Fruit fly (Drosophila melanogaster) whole organism, larva: ENCODE measurements around the gene Snoo.

Experiments
- noc ChIP-seq: fragments of 200-800 bp; sonication (Bioruptor generic); optimal IDR thresholded peaks from 3 replicates; lab custom pipeline; 2019; ENCODE audit warnings: missing biosample characterization, mild to moderate bottlenecking, missing genetic modification characterization, moderate library complexity

Gene Snoo

DNA sequence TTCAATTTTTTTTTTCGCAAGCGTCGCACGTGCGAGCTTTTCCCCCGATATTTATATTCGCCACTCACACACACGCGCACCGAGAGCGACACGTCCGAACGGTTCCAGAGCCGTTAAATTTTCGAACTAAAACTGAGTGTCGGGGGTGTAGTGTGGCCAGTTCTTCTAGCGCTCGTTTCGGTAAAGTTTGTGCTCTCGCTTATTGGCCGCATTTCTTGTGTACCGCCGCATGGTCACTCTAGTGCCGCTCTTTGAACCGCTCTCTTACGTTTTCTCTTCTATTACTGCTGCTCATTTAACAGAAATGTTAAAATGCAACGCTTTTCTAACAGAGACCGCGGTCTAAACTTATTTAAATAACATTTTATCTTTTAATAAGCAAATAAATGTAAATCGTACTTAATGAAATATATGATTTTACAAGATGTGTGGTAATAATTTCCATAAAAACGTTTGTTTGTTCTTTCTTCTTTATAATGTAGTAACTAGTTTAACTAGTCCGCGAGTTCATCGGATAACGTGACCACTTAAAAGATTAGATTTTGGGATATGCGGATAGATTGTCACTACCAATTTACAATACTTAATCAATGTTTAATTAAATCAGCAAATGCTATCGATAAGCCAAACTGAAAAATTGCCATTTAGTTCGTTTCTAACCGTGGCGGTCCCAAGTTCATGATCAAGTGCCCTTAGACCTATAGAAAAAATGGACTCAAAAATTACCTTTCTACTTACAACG is at the start of gene Snoo:
TSS of gene Snoo (minus strand) at position 138 of the 742 bp plus-strand sequence.
- no peak for TF ChIP-seq noc (tag; lab: Kevin White, UChicago)

DNA sequence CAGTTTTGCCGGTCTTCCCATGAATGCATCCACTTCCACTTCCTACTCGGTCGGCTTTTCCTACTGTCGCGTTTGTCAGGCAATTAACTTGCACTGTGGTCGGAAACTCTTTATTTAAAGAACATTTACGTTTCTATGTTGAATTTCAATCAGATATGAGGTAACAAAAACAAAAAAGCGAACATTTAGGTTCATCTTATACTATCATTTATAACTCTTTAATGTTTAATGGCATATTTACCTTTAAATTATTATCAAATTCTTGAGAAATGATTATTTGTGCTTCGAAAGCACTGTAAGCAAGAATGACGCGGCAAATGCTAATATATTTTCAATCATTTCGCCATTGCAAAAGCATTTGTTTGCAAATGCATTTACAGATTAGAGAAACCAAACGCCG is 49.8 kb upstream of the Snoo start:
- no peak for TF ChIP-seq noc (tag; lab: Kevin White, UChicago)

DNA sequence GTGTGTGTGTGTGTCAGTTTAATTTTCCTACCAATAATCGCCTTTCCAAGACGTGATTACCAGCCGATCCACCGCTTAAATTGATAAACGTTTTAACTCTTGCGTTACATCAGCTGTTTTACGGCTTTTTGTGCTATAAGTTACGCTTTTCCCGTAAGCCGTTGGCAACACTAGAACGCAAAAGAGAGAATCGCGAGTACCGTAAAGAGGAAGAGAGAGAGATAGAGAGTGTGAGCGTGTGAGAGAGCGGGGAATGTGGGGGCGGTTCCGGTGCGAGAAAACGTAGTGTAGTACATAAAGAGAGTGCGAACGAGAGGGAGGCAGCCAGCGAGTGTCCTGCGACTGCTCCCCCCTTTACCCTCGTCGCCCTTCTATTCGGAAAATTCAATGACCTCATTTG is 47.6 kb upstream of the Snoo start:
- TF ChIP-seq noc (tag; lab: Kevin White, UChicago): no peak

DNA sequence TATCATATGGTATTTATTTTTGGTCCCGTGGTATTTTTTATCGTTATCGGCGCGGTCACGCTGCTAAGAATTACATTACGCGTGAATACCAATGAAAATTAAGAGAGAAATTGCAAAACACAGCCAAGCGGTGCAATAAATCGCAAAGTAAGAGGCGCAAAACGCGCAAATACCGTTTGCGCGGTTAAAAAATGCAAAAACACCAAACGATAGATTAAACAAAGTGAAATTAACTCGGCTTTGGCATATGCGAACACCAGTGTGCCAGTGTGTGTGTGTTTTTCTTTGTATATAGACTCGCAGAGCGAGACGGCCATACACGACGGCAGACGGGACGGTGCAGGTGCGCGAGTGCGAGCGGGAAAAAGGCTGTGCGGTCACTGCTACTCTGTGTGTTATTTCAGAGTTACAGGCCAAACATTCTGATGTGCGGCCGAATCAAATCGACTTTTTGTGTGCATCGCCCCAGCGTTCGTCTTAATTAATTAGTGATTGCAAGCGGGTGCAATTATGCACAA is 46.8 kb upstream of the Snoo start, which contains the start of gene Cka:
TSS of gene Cka (plus strand) at position 29 of the 518 bp plus-strand sequence.
- peak; percentile 11 for TF ChIP-seq noc (tag; lab: Kevin White, UChicago)

DNA sequence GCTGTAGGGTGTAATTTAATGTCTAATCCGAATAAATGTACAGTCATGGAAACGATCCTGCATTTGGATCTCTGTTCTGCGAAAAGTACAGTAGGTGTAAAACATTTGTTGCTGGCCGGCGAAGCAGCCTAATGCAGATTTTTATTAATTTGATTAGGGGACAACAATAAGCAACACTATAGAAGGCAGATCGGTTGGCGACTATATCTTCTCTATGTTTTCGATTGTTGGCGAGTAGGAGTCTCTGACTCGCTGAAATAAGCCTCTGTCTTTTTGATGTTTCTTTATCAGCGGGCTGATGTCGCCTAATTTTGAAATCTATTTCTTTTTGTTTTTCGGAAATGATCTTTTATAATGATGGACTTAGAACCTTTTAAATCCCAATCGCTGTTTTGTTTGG is 46.1 kb upstream of the Snoo start:
- no peak for TF ChIP-seq noc (tag; lab: Kevin White, UChicago)

DNA sequence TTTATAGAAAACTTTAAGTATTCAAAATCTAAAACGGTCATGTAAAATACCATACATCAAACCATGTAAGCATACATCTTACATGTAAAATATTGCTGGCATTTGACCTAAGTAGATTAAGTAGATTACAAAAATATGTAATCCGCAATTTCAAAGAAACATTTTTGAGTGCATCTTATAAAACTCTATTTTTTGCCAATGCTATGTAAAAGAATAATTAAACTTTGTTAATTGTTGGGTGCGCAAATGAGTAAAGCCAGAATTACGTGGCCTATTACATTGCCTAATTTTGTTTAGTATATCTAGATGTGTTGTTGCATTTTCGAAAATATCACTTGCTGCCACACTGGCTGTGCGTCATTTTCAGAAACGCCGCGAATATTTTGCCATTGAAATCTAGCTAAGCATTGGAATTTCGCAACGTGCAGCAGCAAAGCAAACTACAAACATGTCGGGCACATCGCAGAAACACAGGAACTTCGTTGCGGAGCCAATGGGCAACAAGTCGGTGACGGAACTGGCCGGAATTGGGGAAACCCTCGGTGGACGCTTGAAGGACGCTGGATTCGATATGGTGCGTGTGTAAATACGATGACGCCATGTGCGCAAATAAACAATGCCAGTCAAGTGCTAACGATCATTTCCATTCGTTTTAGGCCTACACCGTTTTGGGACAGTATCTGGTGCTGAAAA is 45.3 kb upstream of the Snoo start, which contains the start of gene baf:
TSS of gene baf (plus strand) at position 303 of the 693 bp plus-strand sequence.
- no peak for TF ChIP-seq noc (tag; lab: Kevin White, UChicago)

DNA sequence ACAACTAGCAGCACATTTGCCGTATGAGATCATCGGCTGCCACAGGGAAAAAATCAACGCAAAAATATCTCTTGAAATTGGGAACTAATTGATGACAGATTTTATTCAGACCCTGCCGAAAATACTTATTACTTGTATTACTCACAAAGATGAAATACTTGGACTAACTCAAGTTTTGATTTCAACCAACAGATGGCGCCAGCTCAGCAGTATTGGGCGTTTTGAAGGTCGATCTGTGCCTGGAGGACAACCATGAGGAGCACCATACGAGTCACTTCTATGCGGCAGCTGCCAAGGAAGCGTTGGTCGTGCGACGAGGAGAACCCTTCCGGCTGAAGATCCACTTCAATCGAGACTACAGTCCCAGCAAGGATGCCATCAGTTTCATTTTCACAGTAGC is 40.3 kb upstream of the Snoo start:
- no peak for TF ChIP-seq noc (tag; lab: Kevin White, UChicago)

DNA sequence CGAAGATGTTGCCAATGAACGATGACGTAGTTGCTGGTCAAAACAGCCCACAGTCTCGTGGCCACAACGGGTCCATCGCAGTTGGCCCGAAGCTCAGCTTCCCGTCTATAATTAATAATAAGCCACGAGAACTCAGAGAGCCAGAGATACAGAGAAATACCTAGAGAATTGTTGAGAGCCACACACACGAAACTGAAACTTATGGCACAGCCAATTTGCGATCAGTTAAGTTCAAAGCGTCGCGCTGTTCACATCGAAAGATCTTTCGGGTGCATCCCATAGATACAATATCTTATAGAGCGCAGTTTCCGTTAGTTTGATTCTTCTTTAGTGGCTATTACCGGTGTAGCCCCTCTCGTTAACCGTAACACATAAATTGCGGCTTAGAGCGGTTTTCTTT is 28.6 kb upstream of the Snoo start:
- TF ChIP-seq noc (tag; lab: Kevin White, UChicago): no peak

DNA sequence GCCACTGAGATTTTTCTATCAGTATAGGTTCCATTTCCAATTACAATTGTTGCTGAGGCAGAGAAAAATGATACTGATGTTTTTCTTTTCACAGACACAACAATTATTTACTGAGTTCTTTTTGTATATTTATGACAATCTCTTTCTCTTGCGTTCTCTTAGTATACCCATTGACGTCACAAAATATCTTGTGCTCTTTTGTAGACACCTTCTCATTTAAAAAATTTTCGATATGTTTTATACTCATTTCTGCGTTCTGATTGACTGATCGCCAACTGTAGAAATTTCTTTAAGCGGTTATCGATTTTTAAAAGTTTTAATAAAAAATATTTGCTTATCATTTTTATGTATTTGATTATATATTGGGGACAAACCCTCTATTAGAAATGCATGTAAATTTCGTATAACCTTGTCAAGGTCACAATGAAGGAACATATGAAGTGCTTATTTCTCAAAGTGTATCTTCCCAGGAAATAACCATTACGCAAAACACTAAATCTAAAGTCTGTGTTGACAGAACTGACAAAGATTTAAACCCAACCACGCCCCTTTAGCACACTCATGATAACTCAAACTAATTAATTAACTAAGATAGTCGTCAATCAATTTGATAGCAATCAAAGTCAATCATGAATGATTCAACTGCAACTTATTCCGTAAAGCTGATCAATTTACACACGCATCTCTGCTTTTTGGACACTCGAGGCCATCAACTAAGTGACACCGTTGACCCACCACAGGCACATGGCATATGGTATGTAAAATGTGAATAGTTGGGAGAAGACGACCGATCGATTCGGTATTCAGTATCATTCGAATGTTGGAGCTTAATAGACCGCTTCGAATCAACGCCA is 26.8 kb upstream of the Snoo start, which contains the start of the genes Glyat and Tg:
TSS of gene Glyat (minus strand) at position 51 of the 854 bp plus-strand sequence.
TSS of gene Tg (plus strand) at position 804 of the 854 bp plus-strand sequence.
- no peak for TF ChIP-seq noc (tag; lab: Kevin White, UChicago)

DNA sequence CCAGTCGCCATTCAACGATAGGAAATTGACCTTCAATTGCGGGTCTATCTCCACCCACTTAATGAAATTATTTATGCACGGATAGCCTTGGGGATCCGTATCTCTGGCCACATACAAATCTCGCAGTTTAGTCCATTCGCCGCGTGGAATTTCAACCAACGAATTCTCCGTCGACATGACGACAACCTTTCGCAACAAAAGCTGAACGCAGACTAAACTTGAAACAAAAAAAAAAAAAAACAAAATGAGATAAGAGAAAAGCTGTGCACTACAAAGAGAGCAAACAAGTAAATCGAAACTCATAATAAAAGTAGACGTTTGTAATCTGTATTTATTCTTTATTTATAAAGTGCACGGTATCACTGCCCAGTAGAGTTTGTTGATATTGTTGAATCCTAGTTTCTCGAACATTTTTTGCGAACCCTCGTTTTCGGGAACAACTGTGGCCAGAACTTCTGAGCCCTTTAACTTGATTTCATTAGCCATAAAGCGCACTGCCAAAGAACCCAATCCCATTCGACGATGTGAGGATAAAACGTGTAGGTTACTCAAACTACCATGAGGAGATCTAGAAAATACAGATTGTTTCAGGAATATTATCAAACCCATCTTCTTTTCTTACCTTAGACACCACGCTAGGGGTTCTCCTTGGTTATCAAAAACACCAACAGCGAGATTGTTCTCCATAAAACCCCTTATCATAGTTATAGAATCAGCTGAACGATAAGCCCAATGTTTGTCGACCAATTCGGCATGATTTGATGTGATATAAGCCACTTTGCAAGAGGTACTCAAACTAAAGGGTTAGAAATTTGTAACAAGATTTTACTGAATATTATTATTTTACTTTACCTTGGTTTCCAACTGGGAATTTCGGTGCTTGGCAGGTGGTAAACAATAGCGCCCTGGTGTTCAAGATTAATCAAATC is 25.6 kb upstream of the Snoo start, which contains the start of gene CG12560:
TSS of gene CG12560 (minus strand) at position 195 of the 929 bp plus-strand sequence.
- TF ChIP-seq noc (tag; lab: Kevin White, UChicago): no peak

DNA sequence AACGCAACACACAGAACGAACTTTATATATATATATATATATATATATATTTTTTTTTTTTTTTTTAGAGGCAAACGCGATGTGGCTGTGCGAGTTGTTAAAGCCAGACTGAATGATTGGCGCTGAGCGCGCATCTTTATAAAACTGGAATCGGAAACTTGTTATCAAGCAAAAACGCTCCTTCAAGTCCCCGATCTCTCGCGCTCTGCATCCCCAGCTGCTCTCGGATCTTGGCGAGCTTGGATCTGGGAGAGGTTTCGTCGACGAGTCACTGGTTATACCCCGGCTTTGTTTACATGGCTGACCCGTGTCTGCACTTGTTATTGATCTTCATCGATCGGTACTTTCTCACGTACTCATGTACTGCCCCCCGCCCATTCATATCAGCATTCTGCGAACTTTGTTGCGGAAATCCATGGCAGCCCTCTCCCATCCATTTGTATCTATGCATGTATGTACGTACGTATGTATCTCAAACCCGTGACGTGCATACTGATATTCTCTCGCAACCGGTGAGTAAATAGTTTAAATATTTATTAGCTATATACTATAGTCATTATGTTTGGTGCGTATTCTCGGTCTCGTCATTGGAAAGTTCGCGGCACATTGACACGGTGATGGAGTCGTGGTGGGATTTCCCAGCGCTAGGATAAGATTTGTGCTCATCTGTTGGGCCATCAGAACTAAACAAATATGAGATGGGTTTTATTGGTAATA is 23.3 kb upstream of the Snoo start, which contains the start of gene Spn28Dc:
TSS of gene Spn28Dc (minus strand) at position 51 of the 717 bp plus-strand sequence.
- no peak for TF ChIP-seq noc (tag; lab: Kevin White, UChicago)

DNA sequence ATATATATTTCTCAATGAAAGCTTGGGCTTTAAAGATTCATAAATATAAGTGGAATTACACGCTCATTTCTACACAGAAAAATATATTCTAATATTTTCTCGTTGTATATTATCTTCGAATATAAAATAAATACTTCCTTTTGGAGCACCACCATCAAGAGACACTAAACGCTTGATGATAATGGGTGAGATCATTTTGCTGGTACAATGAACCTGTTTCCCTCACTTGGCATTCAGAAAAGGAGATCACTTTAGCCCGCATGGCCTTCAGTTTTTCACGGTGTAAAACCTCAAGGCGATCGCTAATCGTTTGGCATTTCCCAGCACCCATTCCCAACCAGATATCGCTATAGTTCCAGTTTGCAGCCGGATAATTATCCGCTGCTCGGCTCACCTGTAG is 22.0 kb upstream of the Snoo start:
- TF ChIP-seq noc (tag; lab: Kevin White, UChicago): no peak

DNA sequence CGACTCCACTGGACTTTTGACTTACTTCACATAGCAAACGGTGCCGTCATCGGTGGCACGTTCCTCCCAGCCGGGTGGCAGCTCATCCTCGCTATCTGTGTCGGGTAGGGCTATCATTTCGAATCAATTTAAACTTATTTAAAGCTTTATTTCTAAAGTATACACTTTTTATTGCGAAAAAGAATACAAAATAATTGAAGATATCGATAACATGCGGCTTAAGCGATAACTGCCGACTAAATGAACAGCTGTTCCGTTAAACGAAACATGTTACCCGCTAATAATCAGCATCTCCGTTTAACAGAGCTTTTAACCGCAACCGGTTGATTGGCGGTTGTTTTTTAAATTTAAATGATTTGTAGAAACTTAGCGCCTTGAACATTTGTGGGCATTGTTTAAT is 20.1 kb upstream of the Snoo start, which contains the start of gene Wwox:
TSS of gene Wwox (minus strand) at position 215 of the 400 bp plus-strand sequence.
- TF ChIP-seq noc (tag; lab: Kevin White, UChicago): no peak
